Worm (Caenorhabditis elegans) whole organism, dauer: Measurements from ENCODE around the gene cdc-48.1.

Source experiments
- unc-62 ChIP-seq: sonication (generic microtip); optimal IDR thresholded peaks from 2 replicates; lab custom pipeline; 2017; ENCODE audit warnings: missing biosample characterization, missing genetic modification reagents, missing genetic modification characterization

The cdc-48.1 gene

DNA sequence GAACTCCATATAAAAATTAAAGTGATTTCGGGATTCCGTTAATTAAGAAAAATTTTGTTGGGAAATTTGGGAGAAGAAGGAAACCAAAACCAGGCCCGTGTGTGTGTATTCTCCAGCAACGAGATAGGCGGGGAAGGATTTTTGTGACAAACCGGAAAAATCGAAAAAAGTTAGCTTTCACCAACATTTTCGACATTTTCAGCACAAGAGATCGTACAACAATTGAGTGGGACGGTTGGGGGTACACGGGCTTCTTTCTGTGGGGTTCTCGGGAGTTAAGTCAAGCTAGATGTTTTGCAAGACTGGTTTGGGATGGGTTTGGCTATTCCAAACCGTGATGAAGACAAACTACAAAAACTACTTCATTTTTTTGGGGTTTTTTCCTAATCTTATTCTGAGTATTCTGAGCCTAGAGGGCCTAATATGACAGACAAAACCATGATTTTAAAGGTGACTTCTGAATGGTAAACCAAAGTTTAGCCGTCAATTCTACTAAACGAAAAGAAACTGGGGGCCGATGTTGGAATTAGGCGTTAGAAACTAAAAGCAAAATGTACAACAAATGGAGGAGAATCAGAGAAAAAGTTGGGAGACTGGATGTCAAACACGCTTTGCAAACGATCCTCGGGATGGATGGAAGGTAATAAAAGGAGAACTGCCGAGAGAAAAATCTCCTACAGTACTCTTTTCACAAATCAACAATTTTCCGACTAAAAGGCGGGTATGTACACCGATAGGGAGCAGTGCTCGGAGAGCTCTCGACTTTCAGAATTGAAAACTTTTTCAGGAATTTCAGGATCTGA is 20.4 kb downstream of the cdc-48.1 start:
- TF ChIP-seq unc-62 (GFP tag; lab: Kevin White, UChicago): no peak

DNA sequence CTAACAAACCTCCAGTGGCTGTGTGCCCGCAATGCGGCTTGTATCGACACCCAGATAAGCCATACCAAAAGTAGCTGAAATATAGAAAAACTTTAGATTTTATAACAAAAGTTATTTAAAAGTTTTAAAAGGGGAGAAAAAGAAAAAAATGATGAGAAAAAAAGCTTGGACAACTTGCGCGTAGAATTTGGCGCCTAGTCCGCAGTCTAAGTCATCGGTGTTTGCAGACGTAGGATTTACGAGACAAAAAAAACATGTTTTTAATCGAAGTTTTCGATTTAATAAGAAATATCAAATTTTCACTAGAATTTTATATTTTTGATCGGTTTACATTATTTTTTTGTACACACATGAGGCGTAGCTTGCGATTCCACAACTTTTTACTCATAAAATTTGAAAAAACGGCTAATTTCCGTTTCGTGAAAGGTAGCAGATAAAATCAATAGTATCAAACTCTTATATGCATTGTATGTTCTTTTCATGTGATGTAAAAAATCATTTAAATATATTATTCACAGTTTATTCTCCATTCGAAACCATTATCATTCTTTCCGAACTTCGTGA is 21.2 kb downstream of the cdc-48.1 start, which contains the start of gene pro-1:
TSS of gene pro-1 (minus strand) at position 74 of the 564 bp plus-strand sequence.
- TF ChIP-seq unc-62 (GFP tag; lab: Kevin White, UChicago): no peak

- no peak for TF ChIP-seq unc-62 (GFP tag; lab: Kevin White, UChicago)
These were observed 24.0 kb downstream of the cdc-48.1 start, which contains the start of gene R166.3 for ce11 chrII:10539232-10539631. TSS of gene R166.3 (minus strand) at chrII:10539332.

ce11 chrII:10537988-10538387 is 25.2 kb downstream of the cdc-48.1 start:
- no peak for TF ChIP-seq unc-62 (GFP tag; lab: Kevin White, UChicago)

ce11 chrII:10537571-10537970 is 25.6 kb downstream of the cdc-48.1 start, which contains the start of gene R166.2:
TSS of gene R166.2 (minus strand) at chrII:10537671.
- TF ChIP-seq unc-62 (GFP tag; lab: Kevin White, UChicago): no peak

DNA sequence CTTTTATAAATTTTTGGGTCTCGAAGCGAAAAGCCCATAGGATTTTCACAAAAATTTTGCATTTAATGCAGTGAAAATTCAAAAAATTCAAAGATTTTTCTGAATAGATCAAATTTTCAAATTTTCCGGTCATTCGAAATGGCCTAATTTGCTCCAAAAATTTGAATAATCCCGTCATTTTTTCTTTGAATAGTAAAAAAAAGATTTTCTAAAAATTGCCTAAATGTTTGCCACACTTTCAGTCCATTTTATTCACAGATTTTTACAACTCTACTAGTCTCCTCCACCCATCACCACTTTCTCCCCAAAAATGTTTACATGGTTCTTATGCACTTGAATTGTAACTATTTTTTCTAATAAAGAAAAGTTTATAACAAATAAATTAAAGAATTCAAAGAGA is 29.2 kb downstream of the cdc-48.1 start:
- no peak for TF ChIP-seq unc-62 (GFP tag; lab: Kevin White, UChicago)

- no peak for TF ChIP-seq unc-62 (GFP tag; lab: Kevin White, UChicago)
These were observed 31.6 kb downstream of the cdc-48.1 start for ce11 chrII:10531604-10532003.

DNA sequence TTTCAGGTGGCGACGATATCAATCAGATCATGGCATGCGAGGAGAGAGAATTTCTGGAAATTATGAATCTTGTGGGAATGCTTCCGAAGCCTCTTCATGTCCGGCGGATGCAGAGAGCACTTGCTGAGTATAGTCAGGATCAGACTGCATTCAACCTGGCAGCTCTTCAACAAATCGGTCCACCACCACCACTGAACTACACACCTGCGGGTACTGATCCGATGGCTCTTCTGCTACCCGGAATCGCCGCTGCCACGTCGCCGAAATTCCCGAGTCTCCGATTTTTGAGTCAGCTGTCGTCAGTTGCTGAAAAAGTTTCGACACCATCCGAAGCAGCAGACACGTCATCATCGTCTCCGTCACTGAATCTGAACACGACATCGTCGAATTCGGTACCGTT is 32.3 kb downstream of the cdc-48.1 start:
- TF ChIP-seq unc-62 (GFP tag; lab: Kevin White, UChicago): no peak

DNA sequence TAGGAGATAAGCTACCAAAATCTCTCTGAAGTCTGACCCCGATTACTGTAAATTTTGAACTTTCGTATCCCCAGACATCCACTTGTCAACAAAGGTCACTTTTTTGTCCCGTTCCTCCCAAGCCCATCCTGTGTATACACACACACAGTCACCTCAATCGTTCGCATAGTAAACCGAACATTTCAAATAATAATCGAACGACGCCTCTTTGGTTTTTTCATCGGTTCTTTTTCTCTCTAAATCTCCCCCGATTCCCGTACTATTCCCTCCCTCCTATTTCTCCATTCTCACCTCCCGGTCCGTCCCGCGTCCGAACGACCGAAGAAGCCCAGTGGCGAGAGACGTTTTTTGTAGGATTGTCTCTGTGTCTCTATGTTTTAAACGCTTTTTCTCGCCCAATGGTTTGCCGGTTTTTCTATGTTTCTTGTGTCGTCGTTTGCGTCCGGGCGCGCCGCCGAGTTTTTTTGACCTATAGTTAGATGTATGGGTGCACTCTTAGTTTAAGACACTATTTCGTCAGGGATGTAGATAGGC is 33.9 kb downstream of the cdc-48.1 start:
- no peak for TF ChIP-seq unc-62 (GFP tag; lab: Kevin White, UChicago)

- TF ChIP-seq unc-62 (GFP tag; lab: Kevin White, UChicago): no peak
These were observed 35.5 kb downstream of the cdc-48.1 start, which contains the start of gene mab-10 for ce11 chrII:10527649-10528134. TSS of gene mab-10 (plus strand) at chrII:10528084.

DNA sequence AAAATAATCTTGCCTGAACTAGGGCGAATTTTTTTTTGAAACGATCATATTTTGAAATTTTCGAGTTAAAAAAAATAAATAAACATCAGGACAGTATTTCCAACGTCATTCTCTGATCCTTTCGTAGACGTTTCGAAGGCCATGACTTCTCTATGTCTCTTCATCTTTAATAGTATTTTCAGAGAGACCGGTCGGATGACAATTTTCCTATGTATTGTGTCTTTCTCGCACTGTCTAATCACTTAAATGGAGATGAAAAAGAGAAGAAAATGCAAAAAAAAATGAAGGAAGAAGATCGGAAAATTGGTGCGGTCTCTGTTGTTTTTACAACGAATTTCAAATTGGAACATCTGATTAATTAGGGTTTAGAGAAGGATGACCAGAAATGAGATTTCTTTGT is 38.1 kb downstream of the cdc-48.1 start:
- TF ChIP-seq unc-62 (GFP tag; lab: Kevin White, UChicago): no peak

- no peak for TF ChIP-seq unc-62 (GFP tag; lab: Kevin White, UChicago)
These were observed 38.8 kb downstream of the cdc-48.1 start, which contains the start of gene F59B10.6 for ce11 chrII:10524374-10524773. TSS of gene F59B10.6 (minus strand) at chrII:10524474.

DNA sequence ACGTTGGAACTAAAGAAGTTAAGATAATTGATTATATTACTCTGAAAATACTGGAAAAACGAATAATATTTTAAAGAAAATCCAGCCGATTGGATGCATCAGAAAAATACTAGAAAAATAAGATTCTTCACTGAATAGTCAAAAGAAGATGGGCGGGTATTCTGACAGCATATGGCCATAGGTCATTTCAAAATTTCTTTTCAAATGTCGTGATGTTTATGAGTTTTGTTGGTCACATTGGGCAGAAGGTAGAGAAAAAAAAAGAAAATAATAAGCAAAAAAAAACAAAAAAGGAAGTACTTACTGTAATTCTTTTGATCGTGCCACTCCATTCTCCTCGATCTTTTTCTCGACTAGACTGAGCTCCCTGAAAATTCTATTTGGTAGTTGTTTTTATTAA is 39.6 kb downstream of the cdc-48.1 start, which contains the start of gene F59B10.5:
TSS of gene F59B10.5 (minus strand) at position 101 of the 400 bp plus-strand sequence.
- no peak for TF ChIP-seq unc-62 (GFP tag; lab: Kevin White, UChicago)

DNA sequence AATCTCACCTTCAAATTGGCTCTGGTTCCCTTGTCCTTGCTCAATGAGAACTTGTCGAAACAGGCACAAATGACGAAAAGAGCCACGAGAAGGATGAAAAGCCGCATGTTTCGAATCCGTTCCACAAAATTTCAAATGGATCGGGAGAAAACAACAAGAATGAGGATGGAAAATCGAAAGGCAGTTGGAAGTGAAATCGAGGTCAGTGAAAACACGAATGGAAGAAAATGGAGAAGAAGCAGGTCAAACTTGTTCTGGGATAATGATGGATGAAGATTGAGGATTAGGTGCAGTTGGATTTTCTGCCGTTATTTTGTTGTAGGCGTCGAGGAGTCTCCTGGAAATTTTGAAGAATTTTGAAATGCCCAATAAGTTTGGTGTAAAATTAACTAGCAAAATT is 40.2 kb downstream of the cdc-48.1 start:
- TF ChIP-seq unc-62 (GFP tag; lab: Kevin White, UChicago): no peak

DNA sequence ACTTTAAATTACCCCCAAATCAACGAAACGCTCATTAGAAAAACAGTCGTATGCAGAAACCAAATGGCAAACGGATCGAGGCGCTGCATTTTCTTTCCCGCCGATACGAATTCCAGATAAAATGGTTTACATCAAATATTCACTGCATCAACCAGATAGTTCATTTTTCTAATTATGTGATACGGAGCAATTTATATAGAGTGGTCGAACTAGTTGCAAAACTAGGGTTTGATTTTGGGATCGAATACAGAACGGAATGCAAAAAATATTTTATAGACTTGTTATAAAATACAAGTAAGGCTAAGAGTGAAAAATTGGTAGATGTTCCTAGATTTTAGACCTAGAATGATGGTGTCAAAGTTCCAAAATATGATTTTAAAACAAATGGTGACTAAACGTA is 43.3 kb downstream of the cdc-48.1 start:
- no peak for TF ChIP-seq unc-62 (GFP tag; lab: Kevin White, UChicago)

- no peak for TF ChIP-seq unc-62 (GFP tag; lab: Kevin White, UChicago)
These were observed 44.2 kb downstream of the cdc-48.1 start, which contains the start of gene F59B10.4 for ce11 chrII:10519017-10519416. TSS of gene F59B10.4 (minus strand) at chrII:10519117.
